Worm (Caenorhabditis elegans) whole organism, midembryonic: ENCODE data around the gene F29A7.4.

Experiments
- T22C8.4 ChIP-seq: fragments of 200-800 bp; sonication (Bioruptor generic); IDR thresholded peaks from 2 replicates; pipeline ENCODE4 v1.3.6; 2022; ENCODE audit warnings: missing genetic modification characterization, missing compliant biosample characterization
- cog-1 ChIP-seq: sonication (generic microtip); optimal IDR thresholded peaks from 2 replicates; lab custom pipeline; 2016; ENCODE audit warnings: missing genetic modification characterization, missing compliant biosample characterization
- flt-1 ChIP-seq: fragments of 200-800 bp; sonication (Bioruptor generic); IDR thresholded peaks from 2 replicates; pipeline ENCODE4 v1.3.6; 2022; ENCODE audit warnings: missing genetic modification characterization, missing compliant biosample characterization
- klf-2 ChIP-seq: fragments of 200-800 bp; sonication (Bioruptor generic); conservative IDR thresholded peaks from 2 replicates; pipeline ENCODE4 v1.3.6; 2022; ENCODE audit warnings: missing genetic modification reagents, missing genetic modification characterization, missing compliant biosample characterization
- ref-1 ChIP-seq: fragments of 200-800 bp; sonication (Bioruptor generic); conservative IDR thresholded peaks from 2 replicates; pipeline ENCODE4 v1.3.6; 2022; ENCODE audit warnings: missing genetic modification reagents, missing genetic modification characterization, missing compliant biosample characterization
- tab-1 ChIP-seq: fragments of 200-800 bp; sonication (Bioruptor generic); IDR thresholded peaks from 2 replicates; pipeline ENCODE4 v1.3.6; 2022; ENCODE audit warnings: missing genetic modification characterization, missing compliant biosample characterization
- ztf-23 ChIP-seq: fragments of 200-800 bp; sonication (Bioruptor generic); IDR thresholded peaks from 2 replicates; pipeline ENCODE4 v1.3.6; 2022; ENCODE audit warnings: missing genetic modification reagents, missing genetic modification characterization, missing compliant biosample characterization

ce11 chrII:2719212-2719611 lies 30.6 kb upstream of the F29A7.4 start:
- TF ChIP-seq klf-2 = no peak
- TF ChIP-seq flt-1 (GFP tag; lab: Robert Waterston, UW) = no peak
- TF ChIP-seq tab-1 = no peak
- TF ChIP-seq cog-1 (tag; lab: Kevin White, UChicago) = no peak
- TF ChIP-seq ref-1 (GFP tag; lab: Robert Waterston, UW) = no peak
- TF ChIP-seq ztf-23 (GFP tag; lab: Robert Waterston, UW) = no peak
- no peak for TF ChIP-seq T22C8.4 (GFP tag; lab: Robert Waterston, UW)
